Worm (Caenorhabditis elegans): Measurements from ENCODE around the gene K02F3.2.

K02F3.2 gene

ce11 chrIII:833711-834442 lies 11.8 kb upstream of the K02F3.2 start (continued):
- TF ChIP-seq unc-62 (GFP tag; optimal IDR thresholded peaks at IDR 0.05 in 1 of 2) (peak; percentile 25 to 100), unc-62 (tag; optimal IDR thresholded peaks at IDR 0.05) (no peak), Y48G9A.11 (GFP tag; IDR thresholded peaks at IDR 0.05) (no peak), F10B5.3 (tag; optimal IDR thresholded peaks at IDR 0.05) (no peak), nhr-11 (tag; optimal IDR thresholded peaks at IDR 0.05) (peak; percentile 96), nhr-77 (tag; optimal IDR thresholded peaks at IDR 0.05) (peak; percentile 98), ZK546.5 (tag; optimal IDR thresholded peaks at IDR 0.05) (peak in 1 of 2 experiments; percentile 38), fos-1 (tag; optimal IDR thresholded peaks at IDR 0.05) (peak; percentile 78), ces-1 (GFP tag; optimal IDR thresholded peaks at IDR 0.05) (no peak), snpc-1.2 (GFP tag; IDR thresholded peaks at IDR 0.05) (no peak), ceh-32 (tag; optimal IDR thresholded peaks at IDR 0.05; ENCODE audit: poor library complexity) (no peak), sdz-12 (GFP tag; optimal IDR thresholded peaks at IDR 0.05) (no peak), lim-7 (GFP tag; IDR thresholded peaks at IDR 0.05) (no peak), unc-130 (GFP tag; optimal IDR thresholded peaks at IDR 0.05) (no peak), Y75B8A.6 (GFP tag; IDR thresholded peaks at IDR 0.05) (no peak), nhr-237 (tag; optimal IDR thresholded peaks at IDR 0.05) (no peak), pqm-1 (tag; optimal IDR thresholded peaks at IDR 0.05) (peak; percentile 35), mdt-29 (GFP tag; IDR thresholded peaks at IDR 0.05) (0 out of 2 replicates have a peak, but pooled peaks have one; percentile 50), gei-8 (GFP tag; optimal IDR thresholded peaks at IDR 0.05) (peak; percentile 72), lin-1 (GFP tag; IDR thresholded peaks at IDR 0.05) (peak; percentile 78; the same call in 1 of the 2 replicates), nhr-6 (tag; optimal IDR thresholded peaks at IDR 0.05) (peak; percentile 74), dmd-8 (GFP tag; IDR thresholded peaks at IDR 0.05) (no peak), attf-4 (tag; optimal IDR thresholded peaks at IDR 0.05) (peak; percentile 1), rbr-2 (tag; optimal IDR thresholded peaks at IDR 0.05) (peak; percentile 85), dmd-9 (GFP tag; IDR thresholded peaks at IDR 0.05) (peak; percentile 72; the same call in 1 of the 2 replicates), madf-9 (GFP tag; conservative IDR thresholded peaks at IDR 0.05) (peak; percentile 57; the same call in 1 of the 2 replicates), dpl-1 (GFP tag; optimal IDR thresholded peaks at IDR 0.05) (peak; percentile 69), lin-38 (GFP tag; IDR thresholded peaks at IDR 0.05) (peak; percentile 70), nhr-28 (tag; optimal IDR thresholded peaks at IDR 0.05) (peak; percentile 98), nhr-76 (tag; optimal IDR thresholded peaks at IDR 0.05) (peak; percentile 37), snpc-4 (tag; optimal IDR thresholded peaks at IDR 0.05) (no peak), ama-1 (optimal IDR thresholded peaks at IDR 0.05) (peak; percentile 97), ceh-44 (GFP tag; IDR thresholded peaks at IDR 0.05) (no peak), aly-2 (tag; optimal IDR thresholded peaks at IDR 0.05) (no peak), D1046.2 (GFP tag; IDR thresholded peaks at IDR 0.05) (0 out of 2 replicates have a peak, but pooled peaks have one; percentile 48), zip-2 (tag; optimal IDR thresholded peaks at IDR 0.05) (no peak), set-16 (GFP tag; IDR thresholded peaks at IDR 0.05) (peak; percentile 55; the same call in 1 of the 2 replicates), lin-29 (GFP tag; IDR thresholded peaks at IDR 0.05) (no peak), unc-39 (tag; optimal IDR thresholded peaks at IDR 0.05) (no peak), nhr-102 (tag; optimal IDR thresholded peaks at IDR 0.05) (peak; percentile 76), mep-1 (tag; optimal IDR thresholded peaks at IDR 0.05) (peak; percentile 97), Y105C5A.15 (GFP tag; IDR thresholded peaks at IDR 0.05) (0 out of 2 replicates have a peak, but pooled peaks have one; percentile 27), pha-4 (GFP tag; IDR thresholded peaks at IDR 0.05) (peak; percentile 79), pha-4 (tag; optimal IDR thresholded peaks at IDR 0.05) (peak; percentile 75), zfp-3 (GFP tag; conservative IDR thresholded peaks at IDR 0.05) (peak; percentile 35; the same call in 1 of the 2 replicates), egl-43 (GFP tag; IDR thresholded peaks at IDR 0.05) (peak; percentile 78), lsy-2 (tag; optimal IDR thresholded peaks at IDR 0.05) (peak; percentile 78 to 92), mxl-3 (GFP tag; optimal IDR thresholded peaks at IDR 0.05) (peak; percentile 99), lir-3 (tag; optimal IDR thresholded peaks at IDR 0.05) (no peak), aha-1 (tag) (peak; percentile 99), lin-13 (GFP tag; optimal IDR thresholded peaks at IDR 0.05) (peak; percentile 78), daf-8 (GFP tag; IDR thresholded peaks at IDR 0.05) (no peak)
